Worm (Caenorhabditis elegans) whole organism, L2 larva: ENCODE measurements around the gene F11G11.4.

Source experiments
- aly-2 ChIP-seq: fragments of 150-350 bp; optimal IDR thresholded peaks from 2 replicates; lab custom pipeline; 2014; ENCODE audit warnings: missing biosample characterization, missing genetic modification characterization
- ama-1 ChIP-seq: fragments of 150-350 bp; optimal IDR thresholded peaks from 2 replicates; lab custom pipeline; 2018; ENCODE audit warnings: inconsistent platforms
- lin-13 ChIP-seq: fragments of 150-350 bp; optimal IDR thresholded peaks from 2 replicates; lab custom pipeline; 2014; ENCODE audit warnings: missing biosample characterization, missing genetic modification reagents, missing genetic modification characterization
- nhr-11 ChIP-seq: fragments of 150-350 bp; optimal IDR thresholded peaks from 2 replicates; lab custom pipeline; 2014; ENCODE audit warnings: missing biosample characterization, missing genetic modification characterization
- nhr-23 ChIP-seq: fragments of 150-350 bp; optimal IDR thresholded peaks from 2 replicates; lab custom pipeline; 2014; ENCODE audit warnings: missing biosample characterization, missing genetic modification reagents, missing genetic modification characterization
- nhr-237 ChIP-seq: fragments of 150-350 bp; optimal IDR thresholded peaks from 2 replicates; lab custom pipeline; 2014; ENCODE audit warnings: missing biosample characterization, missing genetic modification characterization
- snpc-4 ChIP-seq: fragments of 150-350 bp; optimal IDR thresholded peaks from 2 replicates; lab custom pipeline; 2014; ENCODE audit warnings: missing biosample characterization, missing genetic modification characterization
- unc-39 ChIP-seq: fragments of 150-350 bp; optimal IDR thresholded peaks from 2 replicates; lab custom pipeline; 2014; ENCODE audit warnings: missing biosample characterization, missing genetic modification characterization
- unc-62 ChIP-seq: fragments of 150-350 bp; optimal IDR thresholded peaks from 2 replicates; lab custom pipeline; 2014; ENCODE audit warnings: missing biosample characterization, missing genetic modification reagents, missing genetic modification characterization
- ztf-11 ChIP-seq: sonication (generic microtip); optimal IDR thresholded peaks from 2 replicates; lab custom pipeline; 2017; ENCODE audit warnings: missing biosample characterization, missing genetic modification characterization

DNA sequence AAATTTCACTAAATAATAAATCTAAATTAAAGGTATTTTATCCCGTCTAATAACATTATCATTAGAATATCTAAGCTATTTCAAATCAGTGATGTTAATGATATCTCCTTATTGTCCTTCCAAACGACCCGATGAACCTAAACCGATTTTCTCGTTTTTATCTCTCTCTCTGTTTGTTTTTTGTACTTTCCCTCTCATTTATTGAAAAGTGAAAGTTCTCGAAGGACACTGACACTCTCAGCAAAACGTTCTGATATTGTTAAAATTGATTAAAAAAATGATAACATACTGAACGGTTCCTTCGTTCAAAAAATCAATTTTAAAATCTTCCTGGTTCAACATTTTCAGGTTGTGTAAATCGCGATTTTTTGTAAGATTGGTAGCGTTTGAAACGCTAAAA, 15.7 kb downstream of the F11G11.4 start, which contains the start of gene F11G11.13:
- TF ChIP-seq ama-1: no peak
- no peak for TF ChIP-seq ztf-11 (tag; lab: Kevin White, UChicago)
- TF ChIP-seq unc-39 (tag; lab: Kevin White, UChicago): no peak
- no peak for TF ChIP-seq nhr-237
- no peak for TF ChIP-seq nhr-11 (tag; lab: Kevin White, UChicago)
- no peak for TF ChIP-seq snpc-4 (tag; lab: Kevin White, UChicago)
- TF ChIP-seq lin-13 (GFP tag; lab: Kevin White, UChicago): no peak
- TF ChIP-seq nhr-23 (tag; lab: Kevin White, UChicago): no peak
- TF ChIP-seq unc-62 (GFP tag; lab: Kevin White, UChicago): no peak
- TF ChIP-seq aly-2 (tag; lab: Kevin White, UChicago): no peak
